Worm (Caenorhabditis elegans): ENCODE data around the gene T04C12.11.
"Not testable (repeated sequence)": the region's sequence is repeated elsewhere in the genome, so short reads cannot be mapped to it uniquely, and the experiment has no call there.

T04C12.11 gene

DNA sequence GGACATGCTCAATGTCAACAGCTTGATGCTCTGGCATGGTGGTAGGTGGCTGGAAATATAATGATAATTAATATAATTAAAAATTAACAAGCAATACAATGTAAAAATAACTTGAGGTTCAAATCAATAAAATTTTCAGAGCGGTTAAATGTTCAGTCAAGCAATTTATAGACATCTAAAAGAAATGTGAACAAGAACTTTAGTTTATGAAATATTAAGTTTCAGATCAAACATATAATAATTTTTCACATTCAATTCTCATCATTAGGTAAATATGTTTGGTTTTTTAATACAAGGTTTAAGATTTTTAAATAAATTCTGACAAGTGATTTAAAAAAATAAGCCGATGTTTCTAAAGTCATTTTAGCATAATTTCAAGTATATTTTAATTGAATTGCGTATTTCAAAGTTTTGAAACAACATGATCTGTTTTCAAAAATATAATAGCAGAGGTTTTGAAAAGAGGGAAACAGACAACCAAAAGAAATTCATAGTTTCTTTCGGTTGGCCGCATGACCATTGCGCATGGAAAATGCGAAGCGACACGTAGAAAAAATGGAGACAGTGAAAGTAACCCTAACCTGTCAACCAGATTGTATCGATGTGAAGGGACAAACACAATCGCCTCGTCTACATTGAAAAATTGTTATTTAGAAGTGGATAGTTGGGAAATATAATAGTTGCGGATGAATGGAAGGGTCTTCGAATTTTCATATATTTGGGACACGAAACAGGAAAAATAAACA, at the start of gene T04C12.11:
TSS of gene T04C12.11 (minus strand) at position 51 of the 746 bp plus-strand sequence.
- TF ChIP-seq tbx-2 (tag; optimal IDR thresholded peaks at IDR 0.05), result no peak
- peak; percentile 60 for TF ChIP-seq nhr-23 (tag; optimal IDR thresholded peaks at IDR 0.05)
- no peak for TF ChIP-seq zag-1 (tag; optimal IDR thresholded peaks at IDR 0.05)
- no peak for TF ChIP-seq fkh-2 (tag; optimal IDR thresholded peaks at IDR 0.05)
- no peak for TF ChIP-seq ceh-16 (tag; optimal IDR thresholded peaks at IDR 0.05)
- no peak for TF ChIP-seq nhr-77 (tag; optimal IDR thresholded peaks at IDR 0.05)
- TF ChIP-seq nhr-25 (tag; optimal IDR thresholded peaks at IDR 0.05), result peak; percentile 47

ce11 chrV:11109647-11110046, 49.6 kb upstream of the T04C12.11 start, which contains the start of gene Y42A5A.5:
Gene Y42A5A.5 (minus strand): TSS chrV:11109747.
- TF ChIP-seq ceh-28, ceh-82, skn-1 (tag; optimal IDR thresholded peaks at IDR 0.05): not testable (repeated sequence)

DNA sequence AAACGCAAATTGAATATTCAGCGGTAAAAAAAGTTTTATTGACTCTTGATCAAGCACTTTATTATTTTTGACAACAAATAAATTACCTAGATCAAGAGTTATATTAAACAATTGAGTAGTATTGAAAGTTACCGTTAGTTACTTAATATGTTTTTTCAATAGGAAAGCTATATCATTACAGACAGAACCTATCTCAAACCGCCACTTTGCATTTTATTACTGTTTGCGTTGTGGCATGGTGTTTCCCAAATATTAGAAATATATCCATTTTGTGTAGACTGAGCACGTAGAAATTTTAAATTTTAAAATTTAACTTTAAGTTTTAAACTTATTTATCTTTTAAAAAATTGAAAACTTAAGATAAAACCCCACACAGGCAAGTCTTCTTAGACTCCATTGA, 44.3 kb upstream of the T04C12.11 start:
- TF ChIP-seq ama-1 (optimal IDR thresholded peaks at IDR 0.05) (no peak), elt-1 (tag; optimal IDR thresholded peaks at IDR 0.05) (no peak), nhr-11 (tag; optimal IDR thresholded peaks at IDR 0.05) (no peak), nhr-43 (tag; optimal IDR thresholded peaks at IDR 0.05; ENCODE audit: poor library complexity, severe bottlenecking) (no peak), ceh-28 (tag; optimal IDR thresholded peaks at IDR 0.05) (no peak), ceh-9 (tag; optimal IDR thresholded peaks at IDR 0.05) (no peak), nhr-67 (tag; optimal IDR thresholded peaks at IDR 0.05) (no peak), unc-62 (GFP tag; optimal IDR thresholded peaks at IDR 0.05) (no peak), nhr-12 (tag; optimal IDR thresholded peaks at IDR 0.05) (no peak)

- TF ChIP-seq fkh-10 (GFP tag; optimal IDR thresholded peaks at IDR 0.05) (no peak), ceh-28 (tag; optimal IDR thresholded peaks at IDR 0.05) (no peak), nhr-43 (tag; optimal IDR thresholded peaks at IDR 0.05; ENCODE audit: poor library complexity, severe bottlenecking) (no peak), lsy-12 (tag; optimal IDR thresholded peaks at IDR 0.05) (no peak), nhr-76 (tag; optimal IDR thresholded peaks at IDR 0.05) (no peak), elt-3 (tag; optimal IDR thresholded peaks at IDR 0.05) (no peak), tbx-2 (tag; optimal IDR thresholded peaks at IDR 0.05) (no peak), zag-1 (tag; optimal IDR thresholded peaks at IDR 0.05) (no peak), nhr-11 (tag; optimal IDR thresholded peaks at IDR 0.05) (no peak), fkh-2 (tag; optimal IDR thresholded peaks at IDR 0.05) (no peak), pha-4 (tag; optimal IDR thresholded peaks at IDR 0.05) (no peak), daf-12 (tag; optimal IDR thresholded peaks at IDR 0.05) (no peak)
These were observed 38.5 kb upstream of the T04C12.11 start, which contains the start of gene cdkl-1 for ce11 chrV:11098599-11098998. Gene cdkl-1 (plus strand): TSS chrV:11098899.

DNA sequence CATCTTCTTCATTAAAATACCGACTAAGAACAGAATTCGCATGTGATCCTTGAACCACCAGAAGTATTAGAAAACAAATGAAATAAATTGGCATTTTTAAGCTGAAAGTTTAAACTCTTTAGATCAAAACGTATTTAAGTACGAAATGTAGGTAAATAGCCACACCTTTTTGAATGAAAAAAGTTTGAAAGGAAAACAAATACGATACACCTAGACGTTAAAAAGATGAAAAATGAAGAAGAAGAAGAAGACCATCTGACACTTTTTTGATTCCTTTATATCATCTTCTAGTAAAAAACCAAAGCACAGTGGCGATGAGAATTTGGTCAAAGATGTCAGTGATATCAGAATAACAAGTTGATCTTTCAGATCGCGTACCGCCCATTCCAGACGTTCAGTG, 35.8 kb upstream of the T04C12.11 start, which contains the start of gene Y42A5A.3:
TSS of gene Y42A5A.3 (minus strand) at position 101 of the 400 bp plus-strand sequence.
- TF ChIP-seq ztf-4 (tag; optimal IDR thresholded peaks at IDR 0.05) (no peak), fkh-2 (tag; optimal IDR thresholded peaks at IDR 0.05) (no peak), elt-2 (tag; optimal IDR thresholded peaks at IDR 0.05) (no peak), jun-1 (tag; optimal IDR thresholded peaks at IDR 0.05) (no peak), unc-62 (GFP tag; optimal IDR thresholded peaks at IDR 0.05) (no peak), nhr-12 (tag; optimal IDR thresholded peaks at IDR 0.05) (no peak), nhr-25 (tag; optimal IDR thresholded peaks at IDR 0.05) (no peak), snpc-4 (tag; optimal IDR thresholded peaks at IDR 0.05) (no peak), nhr-67 (tag; optimal IDR thresholded peaks at IDR 0.05) (no peak), nhr-23 (tag; optimal IDR thresholded peaks at IDR 0.05) (no peak), mdl-1 (tag; optimal IDR thresholded peaks at IDR 0.05) (no peak), nhr-76 (tag; optimal IDR thresholded peaks at IDR 0.05) (no peak), egl-27 (tag; optimal IDR thresholded peaks at IDR 0.05) (no peak), ZK546.5 (tag; optimal IDR thresholded peaks at IDR 0.05) (no peak), nhr-77 (tag; optimal IDR thresholded peaks at IDR 0.05) (no peak)

ce11 chrV:11094698-11095097, 34.6 kb upstream of the T04C12.11 start:
- TF ChIP-seq ceh-28 (tag; optimal IDR thresholded peaks at IDR 0.05) (no peak), hmg-11 (tag; optimal IDR thresholded peaks at IDR 0.05) (no peak), ztf-11 (tag; optimal IDR thresholded peaks at IDR 0.05) (no peak), mml-1 (tag; optimal IDR thresholded peaks at IDR 0.05) (no peak), fos-1 (tag; optimal IDR thresholded peaks at IDR 0.05) (no peak), nhr-28 (tag; optimal IDR thresholded peaks at IDR 0.05) (no peak), ama-1 (optimal IDR thresholded peaks at IDR 0.05) (no peak), jun-1 (tag; optimal IDR thresholded peaks at IDR 0.05) (peak; percentile 25), nhr-76 (tag; optimal IDR thresholded peaks at IDR 0.05) (no peak), fkh-10 (GFP tag; optimal IDR thresholded peaks at IDR 0.05) (no peak), nhr-237 (tag; optimal IDR thresholded peaks at IDR 0.05) (no peak), elt-3 (tag; optimal IDR thresholded peaks at IDR 0.05) (no peak), unc-62 (GFP tag; optimal IDR thresholded peaks at IDR 0.05) (no peak), ceh-16 (tag; optimal IDR thresholded peaks at IDR 0.05) (no peak), nhr-67 (tag; optimal IDR thresholded peaks at IDR 0.05) (no peak), nfya-1 (tag; optimal IDR thresholded peaks at IDR 0.05; ENCODE audit: insufficient read depth) (no peak), unc-39 (tag; optimal IDR thresholded peaks at IDR 0.05) (no peak), nhr-23 (tag; optimal IDR thresholded peaks at IDR 0.05) (peak; percentile 2), R02D3.7 (tag; optimal IDR thresholded peaks at IDR 0.05) (no peak), egl-5 (tag; optimal IDR thresholded peaks at IDR 0.05) (no peak)

Data from whole organism, L3 larva.